Fruit fly (Drosophila melanogaster): ENCODE measurements around the gene ea.

Gene ea

DNA sequence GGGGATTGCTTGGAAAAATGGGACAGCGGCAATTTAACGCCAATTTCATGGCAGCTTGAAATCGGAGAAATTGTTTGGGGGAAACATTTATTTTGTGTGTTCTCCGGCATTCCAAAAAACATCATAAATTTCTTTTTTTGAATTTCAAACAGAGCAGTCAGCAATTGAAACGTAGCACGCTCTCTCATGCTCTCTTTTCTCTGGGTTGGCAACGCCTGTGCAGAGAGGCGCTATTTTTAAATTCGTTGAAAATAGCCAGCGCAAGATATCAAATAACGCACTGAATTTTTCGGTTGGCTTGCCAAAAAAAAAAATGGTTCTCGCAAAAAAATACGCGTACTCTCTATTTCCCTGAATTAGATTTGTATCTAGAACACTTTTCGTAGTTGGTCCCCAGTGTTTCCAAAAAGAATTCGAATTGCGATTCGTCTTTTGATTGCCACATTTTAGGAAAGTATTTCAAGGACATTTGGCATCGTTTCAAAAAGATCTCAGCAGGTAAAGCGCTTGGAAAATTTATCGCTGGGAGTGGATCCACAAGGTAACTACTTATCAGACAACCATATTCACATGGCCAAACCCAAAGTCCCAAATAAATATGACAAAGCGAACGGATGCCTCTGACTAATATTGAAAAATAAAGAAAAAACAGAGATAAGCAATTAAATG is 42.4 kb upstream of the ea start:
- TF ChIP-seq rn (GFP tag; IDR thresholded peaks at IDR 0.05) (no peak), D1 (tag; optimal IDR thresholded peaks at IDR 0.05) (peak; percentile 2)

DNA sequence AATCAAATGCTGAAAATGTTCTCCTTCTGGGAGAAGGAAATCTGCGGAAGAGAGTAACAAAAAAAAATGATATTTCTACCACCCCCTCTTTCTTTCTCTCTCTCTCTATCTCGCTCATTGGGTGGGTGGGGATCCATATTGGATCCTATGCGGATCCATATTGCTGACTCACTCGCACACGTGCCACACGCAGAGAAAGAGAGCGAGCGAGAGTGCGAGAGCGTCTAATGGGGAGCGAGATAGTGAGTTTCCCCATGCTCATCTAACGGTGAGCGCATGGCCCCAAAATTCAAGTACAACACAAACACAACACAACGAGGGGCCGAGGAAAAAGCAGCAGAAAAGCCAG is 41.9 kb upstream of the ea start:
- TF ChIP-seq CG32121 (GFP tag; IDR thresholded peaks at IDR 0.05), result no peak

DNA sequence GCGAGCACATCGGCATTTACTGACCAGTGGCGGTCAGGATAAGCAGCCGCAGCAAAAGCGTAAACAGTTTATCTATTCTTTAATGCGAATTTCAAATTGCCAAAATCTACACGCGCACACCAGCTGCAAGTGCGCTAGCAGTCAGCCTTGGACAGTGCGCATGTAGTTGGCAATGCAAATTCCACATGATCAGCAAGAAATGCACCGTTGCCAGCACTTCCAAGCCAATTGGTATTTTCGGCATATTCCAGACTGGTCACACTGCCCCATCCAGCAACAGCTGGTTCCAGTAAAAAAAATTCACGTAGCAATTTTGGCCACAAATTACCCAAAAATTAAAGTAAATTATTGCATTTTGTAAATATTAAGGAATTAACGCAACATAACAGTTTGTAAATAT is 40.8 kb upstream of the ea start:
- no peak for TF ChIP-seq CG4496 (GFP tag; IDR thresholded peaks at IDR 0.05)
- TF ChIP-seq gl (tag; optimal IDR thresholded peaks at IDR 0.05), result no peak
- no peak for TF ChIP-seq CG12605 (GFP tag; IDR thresholded peaks at IDR 0.05)
- no peak for TF ChIP-seq CG32121 (GFP tag; IDR thresholded peaks at IDR 0.05)
- no peak for TF ChIP-seq Ets98B (GFP tag; IDR thresholded peaks at IDR 0.05)
- TF ChIP-seq EcR (GFP tag; optimal IDR thresholded peaks at IDR 0.05), result no peak
- no peak for TF ChIP-seq CG17806 (tag; optimal IDR thresholded peaks at IDR 0.05)
- no peak for TF ChIP-seq CG8301 (tag; optimal IDR thresholded peaks at IDR 0.05)
- no peak for TF ChIP-seq CG15710 (tag; optimal IDR thresholded peaks at IDR 0.05)
- no peak for TF ChIP-seq CG8159 (tag; optimal IDR thresholded peaks at IDR 0.05)
- TF ChIP-seq Snoo (tag; optimal IDR thresholded peaks at IDR 0.05), result no peak
- no peak for TF ChIP-seq CG34367 (tag; optimal IDR thresholded peaks at IDR 0.05)
- no peak for TF ChIP-seq CG14655 (GFP tag; optimal IDR thresholded peaks at IDR 0.05)
- TF ChIP-seq rn (GFP tag; IDR thresholded peaks at IDR 0.05), result no peak
- TF ChIP-seq CG10348 (GFP tag; IDR thresholded peaks at IDR 0.05), result no peak

DNA sequence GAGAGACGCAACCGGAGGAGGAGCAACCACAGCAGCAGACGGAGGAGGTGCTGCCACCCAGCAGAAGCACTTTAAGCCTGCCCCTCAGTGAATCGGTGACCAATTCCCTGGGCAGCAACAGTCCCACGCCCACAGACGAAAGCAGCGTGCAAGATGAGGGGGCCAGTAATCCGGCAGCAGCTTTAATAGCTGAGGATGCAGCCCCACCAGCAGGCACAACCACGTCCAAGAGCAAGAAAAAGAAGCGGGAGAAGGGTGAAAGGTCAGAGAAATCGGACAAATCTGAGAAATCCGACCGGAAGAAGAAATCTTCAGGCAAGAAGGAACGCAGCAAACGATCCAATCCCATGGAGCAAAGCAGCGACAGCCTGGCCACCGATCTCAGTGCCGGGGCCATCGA is 39.7 kb upstream of the ea start:
- TF ChIP-seq Pif1B (GFP tag; optimal IDR thresholded peaks at IDR 0.05), result no peak
- TF ChIP-seq D1 (tag; optimal IDR thresholded peaks at IDR 0.05), result no peak

DNA sequence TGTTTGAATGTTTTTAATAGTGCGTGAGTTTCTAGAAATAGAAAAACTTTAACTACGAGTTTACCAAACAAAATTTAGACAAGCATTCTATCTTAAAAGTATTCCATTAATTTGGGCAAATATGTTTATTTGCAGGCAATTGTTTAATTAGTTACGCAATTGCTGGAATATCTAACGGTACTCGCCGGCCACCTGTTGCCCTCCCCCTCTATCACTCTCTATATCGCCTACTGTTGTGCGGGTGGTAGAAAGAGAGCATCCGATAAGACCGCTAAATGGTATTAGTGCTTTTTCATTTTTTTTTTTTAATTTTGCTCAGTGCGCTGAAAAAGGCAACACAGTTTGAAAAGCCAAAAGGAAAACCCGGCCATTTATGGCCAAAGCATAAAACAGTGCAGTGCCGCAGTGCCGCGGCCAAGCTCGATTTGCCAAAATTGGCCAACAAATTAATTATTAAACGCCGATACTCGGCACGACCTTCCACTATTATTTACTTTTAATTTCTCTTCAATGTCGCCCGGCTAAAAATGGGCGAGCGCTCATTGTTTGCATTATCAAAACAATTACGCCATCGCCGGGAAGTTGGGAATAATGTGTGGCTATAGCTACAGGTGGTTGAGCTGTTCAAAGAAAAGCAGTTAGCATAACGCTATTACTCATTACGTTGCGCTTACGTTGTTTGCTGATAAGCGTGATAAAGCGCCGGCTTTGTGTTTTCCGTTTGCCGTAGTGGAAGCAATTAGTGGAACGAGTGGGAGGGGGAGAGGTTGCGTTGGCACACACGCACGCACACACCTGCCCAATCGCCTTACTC is 38.5 kb upstream of the ea start:
- TF ChIP-seq D1 (tag; optimal IDR thresholded peaks at IDR 0.05) (no peak), Ets98B (GFP tag; IDR thresholded peaks at IDR 0.05) (no peak), gl (tag; optimal IDR thresholded peaks at IDR 0.05) (no peak), CG8159 (tag; optimal IDR thresholded peaks at IDR 0.05) (no peak), CG14655 (GFP tag; optimal IDR thresholded peaks at IDR 0.05) (no peak), CG32121 (GFP tag; IDR thresholded peaks at IDR 0.05) (no peak), CG10348 (GFP tag; IDR thresholded peaks at IDR 0.05) (no peak), CG4496 (GFP tag; IDR thresholded peaks at IDR 0.05) (no peak), CG34367 (tag; optimal IDR thresholded peaks at IDR 0.05) (no peak), CG12605 (GFP tag; IDR thresholded peaks at IDR 0.05) (no peak), CG13204 (GFP tag; optimal IDR thresholded peaks at IDR 0.05) (no peak), Pif1B (GFP tag; optimal IDR thresholded peaks at IDR 0.05) (no peak), CG15710 (tag; optimal IDR thresholded peaks at IDR 0.05) (no peak), CG9948 (tag; optimal IDR thresholded peaks at IDR 0.05) (no peak), CG8301 (tag; optimal IDR thresholded peaks at IDR 0.05) (no peak), CG17806 (tag; optimal IDR thresholded peaks at IDR 0.05) (no peak), EcR (GFP tag; optimal IDR thresholded peaks at IDR 0.05) (no peak), fd96Ca (GFP tag; IDR thresholded peaks at IDR 0.05) (no peak), rn (GFP tag; IDR thresholded peaks at IDR 0.05) (no peak), Pif1A (GFP tag; optimal IDR thresholded peaks at IDR 0.05) (no peak)

DNA sequence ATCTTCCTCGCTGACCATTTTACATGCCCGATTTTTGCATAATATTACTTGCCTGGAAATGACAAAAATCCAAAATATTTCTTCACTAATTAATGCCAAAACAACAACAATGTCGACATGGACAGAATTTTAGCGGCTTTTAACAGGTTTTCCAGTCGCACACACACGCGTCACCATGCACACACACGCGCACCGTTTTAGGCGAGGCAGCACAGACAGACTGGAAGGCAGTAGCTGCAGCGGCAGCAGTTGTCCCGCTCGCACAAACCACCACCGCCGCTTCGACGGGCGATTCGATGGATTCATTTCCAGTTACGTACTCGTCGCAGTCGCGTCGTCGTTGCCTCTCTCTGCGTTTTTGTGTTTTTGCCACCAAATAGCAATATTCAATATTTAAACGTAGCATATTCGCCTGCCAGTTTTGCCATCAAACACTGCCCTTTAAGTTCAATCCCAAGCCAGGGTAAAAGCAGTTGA is 37.8 kb upstream of the ea start, which contains the start of gene CG45218:
TSS of gene CG45218 (minus strand) at position 158 of the 477 bp plus-strand sequence.
- peak; percentile 19 for TF ChIP-seq Snoo (tag; optimal IDR thresholded peaks at IDR 0.05)
- TF ChIP-seq CG13204 (GFP tag; optimal IDR thresholded peaks at IDR 0.05), result peak; percentile 18
- no peak for TF ChIP-seq CG15710 (tag; optimal IDR thresholded peaks at IDR 0.05)
- peak; percentile 17 for TF ChIP-seq EcR (GFP tag; optimal IDR thresholded peaks at IDR 0.05)

DNA sequence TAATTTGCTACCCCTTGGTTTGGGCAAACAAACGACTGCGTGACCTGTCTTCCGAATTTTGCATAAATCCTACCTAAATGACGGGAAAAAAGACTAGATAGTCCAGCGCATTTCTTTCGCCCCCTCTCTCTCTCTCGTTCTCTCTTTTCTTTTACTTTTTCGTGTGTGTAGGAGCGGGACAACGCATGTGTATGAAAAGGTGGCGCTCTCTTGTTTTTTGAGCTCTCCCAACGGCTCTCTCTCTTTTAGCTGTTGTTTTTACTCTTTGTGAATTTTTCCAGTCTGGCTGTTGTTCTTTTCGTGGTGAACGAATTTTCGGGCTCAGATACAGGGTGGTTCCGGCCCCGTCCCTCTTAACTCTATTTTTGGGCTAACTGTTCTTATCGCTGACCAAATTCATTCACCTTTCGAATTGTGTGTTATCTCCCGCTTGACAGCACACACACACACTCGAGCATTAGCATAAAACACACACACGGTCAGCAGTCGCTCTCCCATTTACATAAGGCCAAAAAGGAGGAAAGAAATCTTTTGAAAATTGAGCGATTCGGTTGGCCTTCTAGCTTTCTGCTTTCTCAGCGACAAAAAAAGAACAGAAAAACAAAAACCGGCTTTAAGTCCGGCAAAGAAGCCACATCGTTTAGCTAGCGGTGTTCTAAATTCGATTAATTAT is 36.8 kb upstream of the ea start:
- TF ChIP-seq EcR (GFP tag; optimal IDR thresholded peaks at IDR 0.05) (peak; percentile 38), rn (GFP tag; IDR thresholded peaks at IDR 0.05) (no peak), gl (tag; optimal IDR thresholded peaks at IDR 0.05) (peak; percentile 21), fd96Ca (GFP tag; IDR thresholded peaks at IDR 0.05) (no peak), CG34367 (tag; optimal IDR thresholded peaks at IDR 0.05) (peak; percentile 43), CG15710 (tag; optimal IDR thresholded peaks at IDR 0.05) (peak; percentile 49), Pif1A (GFP tag; optimal IDR thresholded peaks at IDR 0.05) (no peak), CG13204 (GFP tag; optimal IDR thresholded peaks at IDR 0.05) (peak; percentile 55)

Data from whole organism, pupa.